Fruit fly (Drosophila melanogaster): ENCODE measurements around the gene bru1.

DNA sequence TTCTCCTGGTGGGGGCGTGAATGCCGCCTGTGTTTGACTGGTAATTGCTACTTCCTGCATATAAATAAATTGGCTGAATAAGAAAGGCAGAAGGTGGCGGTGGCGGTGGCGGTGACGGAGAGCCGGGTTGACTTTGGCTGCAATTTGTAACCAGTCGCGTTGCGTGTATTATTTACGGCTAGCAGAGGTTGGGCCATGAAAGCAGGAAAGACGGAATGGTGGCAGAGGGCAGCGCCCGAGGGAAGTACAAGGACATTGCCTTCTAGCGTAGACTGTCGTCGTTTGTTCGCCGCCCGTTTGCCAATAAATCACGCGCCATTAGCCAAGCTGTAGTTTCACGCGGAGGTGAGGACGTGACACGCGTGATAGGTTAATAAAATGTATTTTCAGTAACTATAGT lies 106.3 kb downstream of the bru1 start:
- TF ChIP-seq CHES-1-like (GFP tag; optimal IDR thresholded peaks at IDR 0.05) (no peak), h (optimal IDR thresholded peaks at IDR 0.05) (no peak), gsb (GFP tag; IDR thresholded peaks at IDR 0.05) (no peak), chif (GFP tag; optimal IDR thresholded peaks at IDR 0.05) (no peak), Dfd (GFP tag; optimal IDR thresholded peaks at IDR 0.05) (no peak), Sry-β (GFP tag; optimal IDR thresholded peaks at IDR 0.05) (no peak), crc (GFP tag; optimal IDR thresholded peaks at IDR 0.05) (no peak), twi (tag; optimal IDR thresholded peaks at IDR 0.05) (no peak), CG17359 (tag; optimal IDR thresholded peaks at IDR 0.05) (no peak), PHDP (tag; optimal IDR thresholded peaks at IDR 0.05) (no peak), CG13123 (GFP tag; optimal IDR thresholded peaks at IDR 0.05) (no peak), stc (GFP tag; IDR thresholded peaks at IDR 0.05) (no peak), mirr (GFP tag; optimal IDR thresholded peaks at IDR 0.05) (no peak), Nf-YC (tag; optimal IDR thresholded peaks at IDR 0.05) (no peak)

All from whole organism, embryonic.